Worm (Caenorhabditis elegans): Measurements from ENCODE around the gene asp-19.

ce11 chrV:18760174-18760573, 31.0 kb upstream of the asp-19 start, which contains the start of gene F11D11.3:
- TF ChIP-seq unc-3 (GFP tag; conservative IDR thresholded peaks at IDR 0.05) (no peak), unc-3 (tag; optimal IDR thresholded peaks at IDR 0.05) (no peak), elt-2 (tag; optimal IDR thresholded peaks at IDR 0.05) (no peak), nhr-232 (tag; optimal IDR thresholded peaks at IDR 0.05) (no peak), ceh-31 (tag; optimal IDR thresholded peaks at IDR 0.05) (no peak), nfya-1 (tag; optimal IDR thresholded peaks at IDR 0.05) (no peak), fkh-10 (GFP tag; optimal IDR thresholded peaks at IDR 0.05) (no peak), nhr-11 (tag; optimal IDR thresholded peaks at IDR 0.05) (no peak), eyg-1 (tag; optimal IDR thresholded peaks at IDR 0.05) (no peak), pros-1 (tag; optimal IDR thresholded peaks at IDR 0.05) (no peak), pha-4 (tag; optimal IDR thresholded peaks at IDR 0.05) (no peak), ceh-14 (tag; optimal IDR thresholded peaks at IDR 0.05) (no peak), ama-1 (optimal IDR thresholded peaks at IDR 0.05) (no peak), elt-4 (tag; optimal IDR thresholded peaks at IDR 0.05) (no peak)
